Worm (Caenorhabditis elegans) whole organism, mixed stage, embryonic: ENCODE data around the gene unc-97.
A peak's percentile ranks its signal among the peaks of the same experiment; 100 is the strongest.

ENCODE experiments used
- blmp-1 ChIP-seq: fragments of 150-350 bp; optimal IDR thresholded peaks from 2 replicates; lab custom pipeline; 2014; ENCODE audit warnings: missing biosample characterization, missing genetic modification characterization
- ceh-39 ChIP-seq: fragments of 150-350 bp; optimal IDR thresholded peaks from 2 replicates; lab custom pipeline; 2014; ENCODE audit warnings: missing biosample characterization, missing genetic modification characterization
- ceh-83 ChIP-seq: fragments of 200-800 bp; sonication (Bioruptor generic); optimal IDR thresholded peaks from 2 replicates; lab custom pipeline; 2018; ENCODE audit warnings: mild to moderate bottlenecking, missing genetic modification characterization, missing compliant biosample characterization
- ces-1 ChIP-seq: fragments of 150-350 bp; optimal IDR thresholded peaks from 2 replicates; lab custom pipeline; 2014; ENCODE audit warnings: missing biosample characterization, missing genetic modification reagents, missing genetic modification characterization
- hlh-1 ChIP-seq: fragments of 150-350 bp; optimal IDR thresholded peaks from 2 replicates; lab custom pipeline; 2014; ENCODE audit warnings: missing biosample characterization, missing genetic modification reagents, missing genetic modification characterization
- lin-13 ChIP-seq: fragments of 150-350 bp; optimal IDR thresholded peaks from 2 replicates; lab custom pipeline; 2014; ENCODE audit warnings: missing biosample characterization, missing genetic modification characterization
- lin-32 ChIP-seq: fragments of 200-800 bp; sonication (Bioruptor generic); optimal IDR thresholded peaks from 2 replicates; lab custom pipeline; 2018; ENCODE audit warnings: mild to moderate bottlenecking, missing genetic modification characterization, missing compliant biosample characterization
- mab-5 ChIP-seq: fragments of 150-350 bp; optimal IDR thresholded peaks from 2 replicates; lab custom pipeline; 2014; ENCODE audit warnings: missing biosample characterization, missing genetic modification characterization
- mep-1 ChIP-seq: fragments of 150-350 bp; optimal IDR thresholded peaks from 2 replicates; lab custom pipeline; 2017; ENCODE audit warnings: missing biosample characterization, missing genetic modification reagents, missing genetic modification characterization, inconsistent platforms
- mls-2 ChIP-seq: sonication (generic microtip); optimal IDR thresholded peaks from 2 replicates; lab custom pipeline; 2016; ENCODE audit warnings: mild to moderate bottlenecking, missing genetic modification characterization, moderate library complexity, missing compliant biosample characterization
- nhr-2 ChIP-seq: fragments of 150-350 bp; optimal IDR thresholded peaks from 2 replicates; lab custom pipeline; 2014; ENCODE audit warnings: missing biosample characterization, missing genetic modification characterization
- nhr-237 ChIP-seq: fragments of 150-350 bp; optimal IDR thresholded peaks from 2 replicates; lab custom pipeline; 2014; ENCODE audit warnings: missing biosample characterization, missing genetic modification characterization
- nhr-76 ChIP-seq: sonication (generic microtip); optimal IDR thresholded peaks from 2 replicates; lab custom pipeline; 2017; ENCODE audit warnings: missing biosample characterization, missing genetic modification characterization
- snpc-4 ChIP-seq: fragments of 150-350 bp; optimal IDR thresholded peaks from 2 replicates; lab custom pipeline; 2014; ENCODE audit warnings: missing biosample characterization, missing genetic modification characterization

ce11 chrX:5591830-5592229 lies 1.1 kb upstream of the unc-97 start:
- TF ChIP-seq nhr-2 = no peak
- no peak for TF ChIP-seq ceh-39 (tag; lab: Kevin White, UChicago)
- TF ChIP-seq snpc-4 (tag; lab: Kevin White, UChicago) = no peak
- TF ChIP-seq ces-1 (GFP tag; lab: Kevin White, UChicago) = peak; percentile 20
- TF ChIP-seq blmp-1 (tag; lab: Kevin White, UChicago) = no peak
- no peak for TF ChIP-seq lin-32 (GFP tag; lab: Kevin White, UChicago)
- TF ChIP-seq lin-13 (tag; lab: Kevin White, UChicago) = no peak
- TF ChIP-seq mep-1 (tag; lab: Kevin White, UChicago) = peak; percentile 24
- no peak for TF ChIP-seq nhr-237 (tag; lab: Kevin White, UChicago)
- TF ChIP-seq mls-2 (tag; lab: Kevin White, UChicago) = peak; percentile 56
- TF ChIP-seq mab-5 (tag; lab: Kevin White, UChicago) = no peak
- no peak for TF ChIP-seq hlh-1
- no peak for TF ChIP-seq nhr-76 (tag; lab: Kevin White, UChicago)
- peak; percentile 39 for TF ChIP-seq ceh-83 (GFP tag; lab: Kevin White, UChicago)
